Worm (Caenorhabditis elegans): Measurements from ENCODE around the gene Y42H9AR.2.

- TF ChIP-seq R02D3.7 (tag; optimal IDR thresholded peaks at IDR 0.05) (no peak), daf-12 (tag; optimal IDR thresholded peaks at IDR 0.05) (no peak), unc-62 (GFP tag; optimal IDR thresholded peaks at IDR 0.05) (no peak), nhr-237 (tag; optimal IDR thresholded peaks at IDR 0.05) (no peak), elt-2 (tag; optimal IDR thresholded peaks at IDR 0.05) (no peak), nhr-23 (tag; optimal IDR thresholded peaks at IDR 0.05) (no peak), egl-27 (tag; optimal IDR thresholded peaks at IDR 0.05) (no peak)
Measured at ce11 chrIV:8136548-8136947, 36.8 kb downstream of the Y42H9AR.2 start.
